Worm (Caenorhabditis elegans): ENCODE data around the gene dgn-1.

DNA sequence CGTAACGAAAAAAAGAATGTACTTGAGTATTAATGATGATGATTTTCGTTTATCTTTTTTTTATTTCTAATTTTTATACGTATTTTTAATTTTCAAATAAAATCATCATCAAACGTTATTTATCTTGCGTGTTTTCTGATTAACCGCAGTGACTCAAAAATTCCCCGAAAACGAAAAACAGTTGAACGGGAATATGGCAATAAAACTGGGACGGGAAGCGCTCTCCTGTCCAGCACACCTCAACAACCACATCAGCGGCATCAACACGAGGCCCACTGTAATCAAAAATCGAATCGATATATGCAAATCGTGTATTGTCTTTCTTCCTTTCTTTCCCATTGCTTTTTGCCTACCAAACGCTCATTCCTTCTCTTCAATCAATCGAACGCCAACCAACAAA is 30.3 kb upstream of the dgn-1 start, which contains the start of gene K09C8.2:
- TF ChIP-seq ama-1 (optimal IDR thresholded peaks at IDR 0.05): no peak
- no peak for TF ChIP-seq tbx-11 (GFP tag; IDR thresholded peaks at IDR 0.05)
- TF ChIP-seq ets-7 (tag; optimal IDR thresholded peaks at IDR 0.05): no peak
